Worm (Caenorhabditis elegans) whole organism, L3 larva: ENCODE results near the gene Y43F8B.11.

Experiments
- R02D3.7 ChIP-seq: fragments of 150-350 bp; optimal IDR thresholded peaks from 2 replicates; lab custom pipeline; 2014; ENCODE audit warnings: missing biosample characterization, missing genetic modification characterization
- aly-2 ChIP-seq: fragments of 150-350 bp; optimal IDR thresholded peaks from 2 replicates; lab custom pipeline; 2014; ENCODE audit warnings: missing biosample characterization, missing genetic modification characterization
- ama-1 ChIP-seq: fragments of 150-350 bp; optimal IDR thresholded peaks from 2 replicates; lab custom pipeline; 2018
- elt-1 ChIP-seq: fragments of 150-350 bp; optimal IDR thresholded peaks from 2 replicates; lab custom pipeline; 2014; ENCODE audit warnings: missing biosample characterization, missing genetic modification characterization
- fkh-10 ChIP-seq: sonication (generic microtip); optimal IDR thresholded peaks from 2 replicates; lab custom pipeline; 2017; ENCODE audit warnings: missing biosample characterization, missing genetic modification reagents, missing genetic modification characterization
- fos-1 ChIP-seq: fragments of 150-350 bp; optimal IDR thresholded peaks from 2 replicates; lab custom pipeline; 2014; ENCODE audit warnings: missing biosample characterization, missing genetic modification characterization
- lin-39 ChIP-seq: fragments of 150-350 bp; optimal IDR thresholded peaks from 2 replicates; lab custom pipeline; 2018; ENCODE audit warnings: missing biosample characterization, missing genetic modification reagents, missing genetic modification characterization
- nfya-1 ChIP-seq: sonication (generic microtip); optimal IDR thresholded peaks from 2 replicates; lab custom pipeline; 2017; ENCODE audit warnings: missing genetic modification characterization, mild to moderate bottlenecking, missing compliant biosample characterization, antibody characterized with exemption, moderate library complexity; ENCODE audit not compliant: insufficient read depth
- nhr-12 ChIP-seq: fragments of 150-350 bp; optimal IDR thresholded peaks from 2 replicates; lab custom pipeline; 2014; ENCODE audit warnings: missing biosample characterization, missing genetic modification characterization
- nhr-25 ChIP-seq: sonication (generic microtip); optimal IDR thresholded peaks from 2 replicates; lab custom pipeline; 2017; ENCODE audit warnings: missing biosample characterization, missing genetic modification characterization
- nhr-77 ChIP-seq: fragments of 150-350 bp; optimal IDR thresholded peaks from 2 replicates; lab custom pipeline; 2014; ENCODE audit warnings: missing biosample characterization, missing genetic modification characterization
- sea-2 ChIP-seq: fragments of 150-350 bp; sonication (generic microtip); optimal IDR thresholded peaks from 4 replicates; lab custom pipeline; 2014; ENCODE audit warnings: missing biosample characterization, missing genetic modification reagents, missing genetic modification characterization
- unc-62 ChIP-seq: fragments of 150-350 bp; sonication (generic microtip); optimal IDR thresholded peaks from 4 replicates; lab custom pipeline; 2014; ENCODE audit warnings: missing biosample characterization, missing genetic modification reagents, missing genetic modification characterization
- ztf-11 ChIP-seq: fragments of 150-350 bp; optimal IDR thresholded peaks from 2 replicates; lab custom pipeline; 2014; ENCODE audit warnings: missing biosample characterization, missing genetic modification characterization

ce11 chrV:19518468-19519168, 48.1 kb downstream of the Y43F8B.11 start:
- TF ChIP-seq R02D3.7 (tag; lab: Kevin White, UChicago) (no peak), nhr-77 (tag; lab: Kevin White, UChicago) (no peak), aly-2 (tag; lab: Kevin White, UChicago) (no peak), nfya-1 (tag; lab: Kevin White, UChicago) (no peak), fos-1 (tag; lab: Kevin White, UChicago) (no peak), ama-1 (lab: Kevin White, UChicago) (no peak), ztf-11 (tag; lab: Kevin White, UChicago) (no peak), fkh-10 (GFP tag; lab: Kevin White, UChicago) (no peak), elt-1 (no peak), nhr-25 (tag; lab: Kevin White, UChicago) (no peak), sea-2 (GFP tag; lab: Kevin White, UChicago) (no peak), lin-39 (tag; lab: Kevin White, UChicago) (no peak), unc-62 (GFP tag; lab: Kevin White, UChicago) (no peak), nhr-12 (tag; lab: Kevin White, UChicago) (no peak)
